Worm (Caenorhabditis elegans) whole organism, late embryonic: Measurements from ENCODE around the gene nhr-27.

Experiments used
- ceh-14 ChIP-seq: sonication (generic microtip); optimal IDR thresholded peaks from 2 replicates; lab custom pipeline; 2016; ENCODE audit warnings: missing genotype, missing genetic modification characterization, missing compliant biosample characterization
- ceh-19 ChIP-seq: fragments of 200-800 bp; sonication (Bioruptor generic); optimal IDR thresholded peaks from 2 replicates; lab custom pipeline; 2018; ENCODE audit warnings: mild to moderate bottlenecking, missing genetic modification characterization, missing compliant biosample characterization
- hlh-6 ChIP-seq: sonication (generic microtip); optimal IDR thresholded peaks from 2 replicates; lab custom pipeline; 2016; ENCODE audit warnings: missing genotype, missing genetic modification characterization, missing compliant biosample characterization
- pax-1 ChIP-seq: fragments of 150-350 bp; optimal IDR thresholded peaks from 2 replicates; lab custom pipeline; 2014; ENCODE audit warnings: missing biosample characterization, missing genetic modification characterization

DNA sequence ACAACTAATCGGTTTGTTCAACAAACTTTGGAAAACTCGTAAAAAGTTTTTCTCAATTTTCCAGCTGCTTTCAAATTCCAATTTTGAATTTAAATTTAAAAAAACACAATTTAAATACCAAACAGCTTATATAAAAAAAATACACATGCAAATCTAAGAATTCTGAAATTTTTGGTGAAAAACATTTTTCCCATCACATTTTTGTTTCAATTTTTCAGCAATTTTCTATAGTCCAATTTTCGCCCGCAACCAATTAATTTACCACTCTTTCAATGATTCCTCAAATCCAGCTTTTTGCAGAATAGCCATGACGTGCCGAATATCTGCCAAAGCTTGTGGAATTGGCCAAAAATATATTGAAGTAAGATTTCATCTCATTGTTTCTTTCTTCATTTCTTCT, 46.3 kb downstream of the nhr-27 start, which contains the start of gene cept-1:
- no peak for TF ChIP-seq hlh-6 (tag; lab: Kevin White, UChicago)
- no peak for TF ChIP-seq pax-1
- TF ChIP-seq ceh-14 (tag; lab: Kevin White, UChicago) = no peak
- no peak for TF ChIP-seq ceh-19 (GFP tag; lab: Kevin White, UChicago)
